Worm (Caenorhabditis elegans): ENCODE data around the gene srd-74.

The srd-74 gene

ce11 chrIII:11792295-11793256 is 10.7 kb downstream of the srd-74 start, which contains the start of gene C24H11.2:
Gene C24H11.2, minus strand, starts transcription at chrIII:11792345.
- 0 out of 2 replicates have a peak, but pooled peaks have one; percentile 60 for TF ChIP-seq sea-1 (GFP tag; conservative IDR thresholded peaks at IDR 0.05)
- TF ChIP-seq tbx-37 (GFP tag; conservative IDR thresholded peaks at IDR 0.05), result peak; percentile 37; the same call in 1 of the 2 replicates
- peak; percentile 11; the same call in 1 of the 2 replicates for TF ChIP-seq flt-1 (GFP tag; IDR thresholded peaks at IDR 0.05)
- TF ChIP-seq hnd-1 (tag; optimal IDR thresholded peaks at IDR 0.05), result peak; percentile 14
- TF ChIP-seq F13C5.2 (tag; optimal IDR thresholded peaks at IDR 0.05), result peak; percentile 17
- TF ChIP-seq scrt-1 (GFP tag; IDR thresholded peaks at IDR 0.05), result peak; percentile 46; the same call in 1 of the 2 replicates
- peak; percentile 31 for TF ChIP-seq ceh-36 (tag; optimal IDR thresholded peaks at IDR 0.05)
- peak; percentile 79 for TF ChIP-seq pes-1 (GFP tag; IDR thresholded peaks at IDR 0.05)

- TF ChIP-seq hnd-1 (tag; optimal IDR thresholded peaks at IDR 0.05), result no peak
- TF ChIP-seq ceh-13 (GFP tag; optimal IDR thresholded peaks at IDR 0.05), result no peak
- no peak for TF ChIP-seq ama-1 (optimal IDR thresholded peaks at IDR 0.05)
- no peak for TF ChIP-seq tbx-11 (GFP tag; IDR thresholded peaks at IDR 0.05)
- TF ChIP-seq F13C5.2 (tag; optimal IDR thresholded peaks at IDR 0.05), result no peak
- TF ChIP-seq flt-1 (GFP tag; IDR thresholded peaks at IDR 0.05), result no peak
- TF ChIP-seq tra-4 (tag; optimal IDR thresholded peaks at IDR 0.05), result no peak
- TF ChIP-seq ceh-36 (tag; optimal IDR thresholded peaks at IDR 0.05), result no peak
- TF ChIP-seq ets-7 (tag; optimal IDR thresholded peaks at IDR 0.05), result no peak
- no peak for TF ChIP-seq sea-1 (GFP tag; conservative IDR thresholded peaks at IDR 0.05)
- no peak for TF ChIP-seq B0310.2 (tag; optimal IDR thresholded peaks at IDR 0.05)
- no peak for TF ChIP-seq tbx-37 (GFP tag; conservative IDR thresholded peaks at IDR 0.05)
- no peak for TF ChIP-seq aly-1 (tag; optimal IDR thresholded peaks at IDR 0.05)
- TF ChIP-seq hmbx-1 (tag; optimal IDR thresholded peaks at IDR 0.05), result no peak
- TF ChIP-seq pes-1 (GFP tag; IDR thresholded peaks at IDR 0.05), result no peak
- no peak for TF ChIP-seq scrt-1 (GFP tag; IDR thresholded peaks at IDR 0.05)
- TF ChIP-seq hmg-4 (GFP tag; optimal IDR thresholded peaks at IDR 0.05), result no peak
Observed at ce11 chrIII:11794389-11794788, 12.5 kb downstream of the srd-74 start.

- TF ChIP-seq ama-1 (optimal IDR thresholded peaks at IDR 0.05) (no peak), hmg-4 (GFP tag; optimal IDR thresholded peaks at IDR 0.05) (no peak), tbx-11 (GFP tag; IDR thresholded peaks at IDR 0.05) (no peak), pes-1 (GFP tag; IDR thresholded peaks at IDR 0.05) (no peak), sea-1 (GFP tag; conservative IDR thresholded peaks at IDR 0.05) (no peak), ets-7 (tag; optimal IDR thresholded peaks at IDR 0.05) (no peak), tbx-37 (GFP tag; conservative IDR thresholded peaks at IDR 0.05) (no peak), scrt-1 (GFP tag; IDR thresholded peaks at IDR 0.05) (no peak), ceh-13 (GFP tag; optimal IDR thresholded peaks at IDR 0.05) (no peak), B0310.2 (tag; optimal IDR thresholded peaks at IDR 0.05) (no peak), ceh-36 (tag; optimal IDR thresholded peaks at IDR 0.05) (no peak), F13C5.2 (tag; optimal IDR thresholded peaks at IDR 0.05) (no peak), tra-4 (tag; optimal IDR thresholded peaks at IDR 0.05) (no peak), aly-1 (tag; optimal IDR thresholded peaks at IDR 0.05) (no peak), flt-1 (GFP tag; IDR thresholded peaks at IDR 0.05) (no peak), hnd-1 (tag; optimal IDR thresholded peaks at IDR 0.05) (no peak), hmbx-1 (tag; optimal IDR thresholded peaks at IDR 0.05) (no peak)
Observed at ce11 chrIII:11795448-11795847, 13.5 kb downstream of the srd-74 start, which contains the start of gene twk-39. Gene twk-39, plus strand, starts transcription at chrIII:11795748.

- no peak for TF ChIP-seq hmg-4 (GFP tag; optimal IDR thresholded peaks at IDR 0.05)
- no peak for TF ChIP-seq sea-1 (GFP tag; conservative IDR thresholded peaks at IDR 0.05)
- TF ChIP-seq hmbx-1 (tag; optimal IDR thresholded peaks at IDR 0.05), result no peak
- no peak for TF ChIP-seq ama-1 (optimal IDR thresholded peaks at IDR 0.05)
- no peak for TF ChIP-seq ets-7 (tag; optimal IDR thresholded peaks at IDR 0.05)
- no peak for TF ChIP-seq ceh-13 (GFP tag; optimal IDR thresholded peaks at IDR 0.05)
- TF ChIP-seq pes-1 (GFP tag; IDR thresholded peaks at IDR 0.05), result no peak
- no peak for TF ChIP-seq F13C5.2 (tag; optimal IDR thresholded peaks at IDR 0.05)
- TF ChIP-seq scrt-1 (GFP tag; IDR thresholded peaks at IDR 0.05), result no peak
- TF ChIP-seq tra-4 (tag; optimal IDR thresholded peaks at IDR 0.05), result no peak
- TF ChIP-seq flt-1 (GFP tag; IDR thresholded peaks at IDR 0.05), result no peak
- no peak for TF ChIP-seq tbx-37 (GFP tag; conservative IDR thresholded peaks at IDR 0.05)
- no peak for TF ChIP-seq tbx-11 (GFP tag; IDR thresholded peaks at IDR 0.05)
- TF ChIP-seq aly-1 (tag; optimal IDR thresholded peaks at IDR 0.05), result no peak
- TF ChIP-seq ceh-36 (tag; optimal IDR thresholded peaks at IDR 0.05), result no peak
- TF ChIP-seq B0310.2 (tag; optimal IDR thresholded peaks at IDR 0.05), result no peak
Observed at ce11 chrIII:11806695-11807094, 24.8 kb downstream of the srd-74 start, which contains the start of gene C18D11.7. Gene C18D11.7, minus strand, starts transcription at chrIII:11806795.

ce11 chrIII:11807418-11807817 is 25.5 kb downstream of the srd-74 start, which contains the start of gene C18D11.10:
Gene C18D11.10, plus strand, starts transcription at chrIII:11807718.
- TF ChIP-seq flt-1 (GFP tag; IDR thresholded peaks at IDR 0.05), result no peak
- no peak for TF ChIP-seq ets-7 (tag; optimal IDR thresholded peaks at IDR 0.05)
- no peak for TF ChIP-seq aly-1 (tag; optimal IDR thresholded peaks at IDR 0.05)
- TF ChIP-seq tbx-37 (GFP tag; conservative IDR thresholded peaks at IDR 0.05), result no peak
- TF ChIP-seq hmg-4 (GFP tag; optimal IDR thresholded peaks at IDR 0.05), result no peak
- TF ChIP-seq hnd-1 (tag; optimal IDR thresholded peaks at IDR 0.05), result no peak
- TF ChIP-seq tra-4 (tag; optimal IDR thresholded peaks at IDR 0.05), result no peak
- no peak for TF ChIP-seq scrt-1 (GFP tag; IDR thresholded peaks at IDR 0.05)
- no peak for TF ChIP-seq ama-1 (optimal IDR thresholded peaks at IDR 0.05)
- TF ChIP-seq sea-1 (GFP tag; conservative IDR thresholded peaks at IDR 0.05), result no peak
- TF ChIP-seq hmbx-1 (tag; optimal IDR thresholded peaks at IDR 0.05), result no peak
- TF ChIP-seq B0310.2 (tag; optimal IDR thresholded peaks at IDR 0.05), result no peak
- TF ChIP-seq ceh-36 (tag; optimal IDR thresholded peaks at IDR 0.05), result no peak
- TF ChIP-seq ceh-13 (GFP tag; optimal IDR thresholded peaks at IDR 0.05), result no peak
- TF ChIP-seq F13C5.2 (tag; optimal IDR thresholded peaks at IDR 0.05), result no peak
- TF ChIP-seq tbx-11 (GFP tag; IDR thresholded peaks at IDR 0.05), result no peak
- no peak for TF ChIP-seq pes-1 (GFP tag; IDR thresholded peaks at IDR 0.05)

- TF ChIP-seq pes-1 (GFP tag; IDR thresholded peaks at IDR 0.05), result no peak
- TF ChIP-seq B0310.2 (tag; optimal IDR thresholded peaks at IDR 0.05), result no peak
- TF ChIP-seq flt-1 (GFP tag; IDR thresholded peaks at IDR 0.05), result no peak
- TF ChIP-seq tbx-11 (GFP tag; IDR thresholded peaks at IDR 0.05), result no peak
- no peak for TF ChIP-seq tra-4 (tag; optimal IDR thresholded peaks at IDR 0.05)
- TF ChIP-seq sea-1 (GFP tag; conservative IDR thresholded peaks at IDR 0.05), result no peak
- no peak for TF ChIP-seq tbx-37 (GFP tag; conservative IDR thresholded peaks at IDR 0.05)
- TF ChIP-seq ama-1 (optimal IDR thresholded peaks at IDR 0.05), result no peak
- no peak for TF ChIP-seq ceh-13 (GFP tag; optimal IDR thresholded peaks at IDR 0.05)
- no peak for TF ChIP-seq ceh-36 (tag; optimal IDR thresholded peaks at IDR 0.05)
- TF ChIP-seq ets-7 (tag; optimal IDR thresholded peaks at IDR 0.05), result no peak
- no peak for TF ChIP-seq hmg-4 (GFP tag; optimal IDR thresholded peaks at IDR 0.05)
- no peak for TF ChIP-seq aly-1 (tag; optimal IDR thresholded peaks at IDR 0.05)
- TF ChIP-seq F13C5.2 (tag; optimal IDR thresholded peaks at IDR 0.05), result no peak
- TF ChIP-seq hmbx-1 (tag; optimal IDR thresholded peaks at IDR 0.05), result no peak
- TF ChIP-seq scrt-1 (GFP tag; IDR thresholded peaks at IDR 0.05), result no peak
- TF ChIP-seq hnd-1 (tag; optimal IDR thresholded peaks at IDR 0.05), result no peak
Observed at ce11 chrIII:11808818-11809217, 26.9 kb downstream of the srd-74 start, which contains the start of gene C18D11.9. Gene C18D11.9, plus strand, starts transcription at chrIII:11809118.
